Fruit fly (Drosophila melanogaster) whole organism, embryonic: ENCODE measurements around the gene Cdc7.

Source experiments
- Bdp1 ChIP-seq: fragments of 200-800 bp; sonication (Bioruptor generic); optimal IDR thresholded peaks from 3 replicates; lab custom pipeline; 2016; ENCODE audit warnings: missing biosample characterization, missing genetic modification characterization
- CG11560 ChIP-seq: fragments of 200-800 bp; sonication (Bioruptor generic); IDR thresholded peaks from 3 replicates; pipeline ENCODE4 v1.3.6; 2022; ENCODE audit warnings: missing biosample characterization, missing genetic modification characterization
- CG11695 ChIP-seq: fragments of 200-800 bp; sonication (Bioruptor generic); IDR thresholded peaks from 3 replicates; pipeline ENCODE4 v1.3.6; 2022; ENCODE audit warnings: missing biosample characterization, missing genetic modification characterization
- CG13424 ChIP-seq: fragments of 200-800 bp; sonication (Bioruptor generic); optimal IDR thresholded peaks from 2 replicates; lab custom pipeline; 2019; ENCODE audit warnings: missing biosample characterization, mild to moderate bottlenecking, missing genetic modification characterization, moderate library complexity
- CG13775 ChIP-seq: fragments of 200-800 bp; sonication (Bioruptor generic); optimal IDR thresholded peaks from 3 replicates; lab custom pipeline; 2017; ENCODE audit warnings: missing biosample characterization, mild to moderate bottlenecking, missing genetic modification characterization
- CG14014 ChIP-seq: fragments of 200-800 bp; sonication (Bioruptor generic); IDR thresholded peaks from 2 replicates; pipeline ENCODE4 v1.3.6; 2022; ENCODE audit warnings: missing biosample characterization, missing genetic modification characterization
- CG17359 ChIP-seq: fragments of 200-800 bp; sonication (Bioruptor generic); optimal IDR thresholded peaks from 3 replicates; lab custom pipeline; 2018; ENCODE audit warnings: missing biosample characterization, mild to moderate bottlenecking, missing genetic modification characterization, moderate library complexity
- CG17829 ChIP-seq: fragments of 200-800 bp; optimal IDR thresholded peaks from 2 replicates; lab custom pipeline; 2019; ENCODE audit warnings: missing biosample characterization, mild to moderate bottlenecking, missing genetic modification characterization, moderate library complexity
- CG18619 ChIP-seq: fragments of 200-800 bp; sonication (Bioruptor generic); optimal IDR thresholded peaks from 3 replicates; lab custom pipeline; 2017; ENCODE audit warnings: missing biosample characterization, mild to moderate bottlenecking, missing genetic modification characterization
- CG30403 ChIP-seq: fragments of 200-800 bp; sonication (Bioruptor generic); optimal IDR thresholded peaks from 3 replicates; lab custom pipeline; 2016; ENCODE audit warnings: missing biosample characterization, missing genetic modification characterization
- CG3847 ChIP-seq: fragments of 200-800 bp; sonication (Bioruptor generic); IDR thresholded peaks from 2 replicates; pipeline ENCODE4 v1.3.6; 2022; ENCODE audit warnings: missing biosample characterization, missing genetic modification characterization
- CG4404 ChIP-seq: fragments of 200-800 bp; sonication (Bioruptor generic); IDR thresholded peaks from 2 replicates; pipeline ENCODE4 v1.3.6; 2022; ENCODE audit warnings: missing biosample characterization, missing genetic modification characterization
- CG4424 ChIP-seq: fragments of 200-800 bp; sonication (Bioruptor generic); optimal IDR thresholded peaks from 3 replicates; lab custom pipeline; 2016; ENCODE audit warnings: missing biosample characterization, missing genetic modification characterization
- CG4730 ChIP-seq: fragments of 200-800 bp; sonication (Bioruptor generic); IDR thresholded peaks from 2 replicates; pipeline ENCODE4 v1.3.6; 2022; ENCODE audit warnings: missing biosample characterization, missing genetic modification characterization
- CG5245 ChIP-seq: fragments of 200-800 bp; sonication (Bioruptor generic); optimal IDR thresholded peaks from 3 replicates; lab custom pipeline; 2016; ENCODE audit warnings: missing biosample characterization, missing genetic modification characterization
- CG6765 ChIP-seq: fragments of 200-800 bp; sonication (Bioruptor generic); optimal IDR thresholded peaks from 3 replicates; lab custom pipeline; 2017; ENCODE audit warnings: missing biosample characterization, mild to moderate bottlenecking, missing genetic modification characterization
- CG7357 ChIP-seq: fragments of 200-800 bp; sonication (Bioruptor generic); IDR thresholded peaks from 3 replicates; pipeline ENCODE4 v1.3.6; 2022; ENCODE audit warnings: missing biosample characterization, missing genetic modification characterization
- CG8388 ChIP-seq: fragments of 200-800 bp; sonication (Bioruptor generic); optimal IDR thresholded peaks from 2 replicates; lab custom pipeline; 2019; ENCODE audit warnings: missing biosample characterization, mild to moderate bottlenecking, missing genetic modification characterization, moderate library complexity
- CG9215 ChIP-seq: fragments of 200-800 bp; sonication (Bioruptor generic); IDR thresholded peaks from 2 replicates; pipeline ENCODE4 v1.3.6; 2022; ENCODE audit warnings: missing biosample characterization, missing genetic modification characterization
- CG9727 ChIP-seq: fragments of 200-800 bp; sonication (Bioruptor generic); optimal IDR thresholded peaks from 3 replicates; lab custom pipeline; 2017; ENCODE audit warnings: missing biosample characterization, mild to moderate bottlenecking, missing genetic modification characterization
- CoRest ChIP-seq: fragments of 200-800 bp; sonication (Bioruptor generic); optimal IDR thresholded peaks from 3 replicates; lab custom pipeline; 2018; ENCODE audit warnings: missing biosample characterization, mild to moderate bottlenecking, missing genetic modification characterization, moderate library complexity
- D19A ChIP-seq: fragments of 200-800 bp; optimal IDR thresholded peaks from 3 replicates; lab custom pipeline; 2019; ENCODE audit warnings: missing biosample characterization, mild to moderate bottlenecking, missing genetic modification characterization, moderate library complexity
- Hr3 ChIP-seq: fragments of 200-800 bp; sonication (Bioruptor generic); optimal IDR thresholded peaks from 3 replicates; lab custom pipeline; 2016; ENCODE audit warnings: missing biosample characterization, missing genetic modification characterization
- Lhr ChIP-seq: fragments of 200-800 bp; sonication (Bioruptor generic); optimal IDR thresholded peaks from 3 replicates; lab custom pipeline; 2017; ENCODE audit warnings: mild to moderate bottlenecking, missing biosample characterization, missing genetic modification reagents, missing genetic modification characterization
- NK7.1 ChIP-seq: fragments of 200-800 bp; sonication (Bioruptor generic); optimal IDR thresholded peaks from 3 replicates; lab custom pipeline; 2016; ENCODE audit warnings: missing biosample characterization, missing genetic modification characterization
- PHDP ChIP-seq: fragments of 200-800 bp; sonication (Bioruptor generic); optimal IDR thresholded peaks from 3 replicates; lab custom pipeline; 2018; ENCODE audit warnings: missing biosample characterization, mild to moderate bottlenecking, missing genetic modification characterization, moderate library complexity
- Pdp1 ChIP-seq, 2 experiments: fragments of 200-800 bp; sonication (Bioruptor generic); optimal IDR thresholded peaks; 3 replicates each; lab custom pipeline; 2016; ENCODE audit warnings: missing biosample characterization in 2 of 2, missing genetic modification characterization in 2 of 2, mild to moderate bottlenecking in 1 of 2, moderate library complexity in 1 of 2
- Spps ChIP-seq: fragments of 200-800 bp; sonication (Bioruptor generic); optimal IDR thresholded peaks from 2 replicates; lab custom pipeline; 2018; ENCODE audit warnings: missing biosample characterization, mild to moderate bottlenecking, missing genetic modification characterization
- ara ChIP-seq: fragments of 200-800 bp; sonication (Bioruptor generic); IDR thresholded peaks from 2 replicates; pipeline ENCODE4 v1.3.6; 2022; ENCODE audit warnings: missing biosample characterization, missing genetic modification characterization
- az2 ChIP-seq: fragments of 200-800 bp; sonication (Bioruptor generic); optimal IDR thresholded peaks from 3 replicates; lab custom pipeline; 2016; ENCODE audit warnings: missing biosample characterization, missing genetic modification characterization
- bab2 ChIP-seq: fragments of 200-800 bp; sonication (Bioruptor generic); optimal IDR thresholded peaks from 2 replicates; lab custom pipeline; 2016; ENCODE audit warnings: missing biosample characterization, missing genetic modification characterization
- chn ChIP-seq: fragments of 200-800 bp; sonication (Bioruptor generic); optimal IDR thresholded peaks from 2 replicates; lab custom pipeline; 2016; ENCODE audit warnings: missing biosample characterization, missing genetic modification characterization
- ci ChIP-seq: fragments of 200-800 bp; sonication (Bioruptor generic); IDR thresholded peaks from 3 replicates; pipeline ENCODE4 v1.3.6; 2022; ENCODE audit warnings: missing biosample characterization, missing genetic modification characterization
- croc ChIP-seq: fragments of 200-800 bp; sonication (Bioruptor generic); conservative IDR thresholded peaks from 3 replicates; pipeline ENCODE4 v1.3.6; 2022; ENCODE audit warnings: missing biosample characterization, missing genetic modification characterization
- da ChIP-seq: fragments of 200-800 bp; sonication (Bioruptor generic); optimal IDR thresholded peaks from 2 replicates; lab custom pipeline; 2016; ENCODE audit warnings: missing biosample characterization, missing genetic modification characterization
- disco-r ChIP-seq: fragments of 200-800 bp; sonication (Bioruptor generic); optimal IDR thresholded peaks from 2 replicates; lab custom pipeline; 2016; ENCODE audit warnings: missing biosample characterization, missing genetic modification characterization
- dysf ChIP-seq: fragments of 200-800 bp; sonication (Bioruptor generic); IDR thresholded peaks from 3 replicates; pipeline ENCODE4 v1.3.6; 2022; ENCODE audit warnings: missing biosample characterization, missing genetic modification characterization
- esg ChIP-seq: fragments of 200-800 bp; sonication (Bioruptor generic); conservative IDR thresholded peaks from 2 replicates; pipeline ENCODE4 v1.3.6; 2022; ENCODE audit warnings: missing biosample characterization, missing genetic modification characterization
- gem ChIP-seq: fragments of 200-800 bp; sonication (Bioruptor generic); optimal IDR thresholded peaks from 2 replicates; lab custom pipeline; 2019; ENCODE audit warnings: missing biosample characterization, mild to moderate bottlenecking, missing genetic modification characterization, moderate library complexity
- hkb ChIP-seq, 2 experiments: fragments of 200-800 bp in 1 of 2; fragments of >200 bp in 1 of 2; sonication (Bioruptor generic) in 1 of 2; IDR thresholded peaks in 1 of 2; optimal IDR thresholded peaks in 1 of 2; 2 replicates each; pipeline versions ENCODE4 v1.3.6 to Lab custom; 2017 to 2022; ENCODE audit warnings: missing biosample characterization in 1 of 2, missing genetic modification characterization in 1 of 2
- ken ChIP-seq: fragments of 200-800 bp; sonication (Bioruptor generic); IDR thresholded peaks from 3 replicates; pipeline ENCODE4 v1.3.6; 2022; ENCODE audit warnings: missing biosample characterization, missing genetic modification characterization
- lbe ChIP-seq: fragments of 200-800 bp; sonication (Bioruptor generic); optimal IDR thresholded peaks from 2 replicates; lab custom pipeline; 2016; ENCODE audit warnings: missing biosample characterization, mild to moderate bottlenecking, missing genetic modification characterization
- luna ChIP-seq: fragments of 200-800 bp; sonication (Bioruptor generic); optimal IDR thresholded peaks from 2 replicates; lab custom pipeline; 2016; ENCODE audit warnings: missing biosample characterization, missing genetic modification characterization
- nmo ChIP-seq: fragments of 200-800 bp; sonication (Bioruptor generic); optimal IDR thresholded peaks from 2 replicates; lab custom pipeline; 2018; ENCODE audit warnings: missing biosample characterization, mild to moderate bottlenecking, missing genetic modification characterization, moderate library complexity
- oc ChIP-seq: fragments of 200-800 bp; sonication (Bioruptor generic); optimal IDR thresholded peaks from 2 replicates; lab custom pipeline; 2018; ENCODE audit warnings: missing biosample characterization, mild to moderate bottlenecking, missing genetic modification characterization, moderate library complexity
- pan ChIP-seq, 4 experiments: fragments of >200 bp in 3 of 4; fragments of 200-800 bp in 1 of 4; sonication (Bioruptor generic) in 1 of 4; optimal IDR thresholded peaks in 3 of 4; IDR thresholded peaks in 1 of 4; 2 replicates each; pipeline versions ENCODE4 v1.3.6 to Lab custom; 2017 to 2022; ENCODE audit warnings: missing biosample characterization in 2 of 4, missing genetic modification characterization in 2 of 4, mixed read lengths in 1 of 4
- sna ChIP-seq: fragments of 200-800 bp; sonication (Bioruptor generic); IDR thresholded peaks from 2 replicates; pipeline ENCODE4 v1.3.6; 2022; ENCODE audit warnings: missing biosample characterization, missing genetic modification characterization; ENCODE audit not compliant: partially characterized antibody
- tin ChIP-seq: fragments of 200-800 bp; sonication (Bioruptor generic); optimal IDR thresholded peaks from 3 replicates; lab custom pipeline; 2016; ENCODE audit warnings: missing biosample characterization, missing genetic modification characterization
- tio ChIP-seq: fragments of 200-800 bp; sonication (Bioruptor generic); optimal IDR thresholded peaks from 2 replicates; lab custom pipeline; 2017; ENCODE audit warnings: missing biosample characterization, missing genetic modification characterization, inconsistent platforms

Gene Cdc7

dm6 chrX:6621566-6622006 is 32.8 kb upstream of the Cdc7 start (continued):
- TF ChIP-seq tin (GFP tag; lab: Kevin White, UChicago) (peak; percentile 50), ara (peak; percentile 54; the same call in 1 of the 2 replicates), Spps (tag; lab: Kevin White, UChicago) (peak; percentile 4), CG11560 (tag; lab: Robert Waterston, UW) (no peak), Hr3 (GFP tag; lab: Kevin White, UChicago) (peak; percentile 26), luna (GFP tag; lab: Kevin White, UChicago) (no peak), Bdp1 (GFP tag; lab: Kevin White, UChicago) (no peak), CG30403 (GFP tag; lab: Kevin White, UChicago) (peak; percentile 47), CG8388 (GFP tag; lab: Kevin White, UChicago) (peak; percentile 21), Pdp1 (GFP tag; optimal IDR thresholded peaks at IDR 0.05; lab: Kevin White, UChicago) (peak; percentile 43 to 47), disco-r (GFP tag; lab: Kevin White, UChicago) (no peak), hkb (optimal IDR thresholded peaks at IDR 0.05; lab: Kevin White, UChicago) (no peak), hkb (GFP tag; IDR thresholded peaks at IDR 0.05; lab: Robert Waterston, UW) (peak; percentile 65; the same call in 1 of the 2 replicates), CG6765 (no peak), esg (GFP tag; lab: Robert Waterston, UW) (peak; percentile 41; the same call in 1 of the 2 replicates), CG14014 (GFP tag; lab: Robert Waterston, UW) (peak; percentile 62), bab2 (peak; percentile 11), gem (tag; lab: Kevin White, UChicago) (peak; percentile 67), pan (optimal IDR thresholded peaks at IDR 0.05; lab: Kevin White, UChicago) (no peak), pan (GFP tag; optimal IDR thresholded peaks at IDR 0.05 in 1 of 2, IDR thresholded peaks at IDR 0.05 in 1 of 2) (peak in 1 of 2 experiments; percentile 61), CG11695 (GFP tag; lab: Robert Waterston, UW) (peak; percentile 48; the same call in 1 of the 3 replicates), CG17829 (tag; lab: Kevin White, UChicago) (peak; percentile 47), lbe (no peak), CG4730 (GFP tag; lab: Robert Waterston, UW) (peak; percentile 30; the same call in 1 of the 2 replicates), PHDP (tag; lab: Kevin White, UChicago) (peak; percentile 26), nmo (GFP tag; lab: Kevin White, UChicago) (peak; percentile 45), da (GFP tag; lab: Kevin White, UChicago) (no peak), CG5245 (peak; percentile 45), ci (GFP tag; lab: Robert Waterston, UW) (peak; percentile 53; the same call in 1 of the 3 replicates), CG4404 (GFP tag; lab: Robert Waterston, UW) (peak; percentile 41; the same call in 1 of the 2 replicates), ken (GFP tag; lab: Robert Waterston, UW) (0 out of 3 replicates have a peak, but pooled peaks have one; percentile 16), CG3847 (GFP tag; lab: Robert Waterston, UW) (peak; percentile 58), D19A (tag; lab: Kevin White, UChicago) (peak; percentile 41), oc (tag; lab: Kevin White, UChicago) (peak; percentile 25), CG13424 (peak; percentile 23), tio (GFP tag; lab: Kevin White, UChicago) (peak; percentile 8), CG9727 (GFP tag; lab: Kevin White, UChicago) (peak; percentile 68), NK7.1 (GFP tag; lab: Kevin White, UChicago) (no peak), Lhr (GFP tag; lab: Kevin White, UChicago) (no peak), CG7357 (GFP tag; lab: Robert Waterston, UW) (peak; percentile 49; the same call in 1 of the 3 replicates), CG17359 (tag; lab: Kevin White, UChicago) (peak; percentile 43), CG4424 (peak; percentile 31), sna (no peak), CG13775 (peak; percentile 28), croc (peak; percentile 48; the same call in 2 of the 3 replicates), CG18619 (GFP tag; lab: Kevin White, UChicago) (peak; percentile 41), CoRest (tag; lab: Kevin White, UChicago) (peak; percentile 31), CG9215 (GFP tag; lab: Robert Waterston, UW) (peak; percentile 52; the same call in 1 of the 2 replicates), dysf (GFP tag; lab: Robert Waterston, UW) (peak; percentile 72), az2 (GFP tag; lab: Kevin White, UChicago) (peak; percentile 9), chn (peak; percentile 35)
